Fruit fly (Drosophila melanogaster) whole organism, adult: Measurements from ENCODE around the gene CG5386.

Experiments
- CG14711 ChIP-seq: fragments of 200-800 bp; sonication (Bioruptor generic); optimal IDR thresholded peaks from 2 replicates; lab custom pipeline; 2018; ENCODE audit warnings: missing biosample characterization, mild to moderate bottlenecking, missing genetic modification characterization, moderate library complexity
- CG1620 ChIP-seq: fragments of 200-800 bp; sonication (Bioruptor generic); optimal IDR thresholded peaks from 2 replicates; lab custom pipeline; 2016; ENCODE audit warnings: missing biosample characterization, missing genetic modification characterization
- CG7101 ChIP-seq: fragments of 200-800 bp; sonication (Bioruptor generic); optimal IDR thresholded peaks from 2 replicates; lab custom pipeline; 2018; ENCODE audit warnings: missing biosample characterization, mild to moderate bottlenecking, missing genetic modification characterization, moderate library complexity

DNA sequence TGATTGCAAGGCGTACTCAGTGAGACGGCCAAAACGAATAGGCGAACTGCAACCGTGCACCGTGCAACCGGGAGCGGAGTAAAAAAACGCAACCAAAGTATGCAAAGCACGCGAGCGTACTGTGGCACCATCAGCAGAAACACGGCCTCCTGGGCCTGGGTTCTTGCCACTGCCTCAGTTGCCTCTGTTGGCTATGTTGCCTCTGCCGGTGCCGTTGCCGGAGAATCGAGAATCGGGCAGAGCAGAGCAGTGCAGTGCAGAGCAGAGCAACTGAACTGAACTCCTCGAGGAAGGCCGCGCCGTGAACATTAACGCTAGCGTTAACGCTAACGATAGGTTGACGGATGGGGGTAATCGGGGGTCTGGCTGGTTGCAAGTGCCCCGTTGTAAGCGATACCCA lies 18.1 kb downstream of the CG5386 start, which contains the start of gene CG34377:
- TF ChIP-seq CG14711 (no peak), CG1620 (GFP tag; lab: Kevin White, UChicago) (no peak), CG7101 (tag; lab: Kevin White, UChicago) (no peak)
